Worm (Caenorhabditis elegans) whole organism, L2 larva: ENCODE data around the gene T04F3.1.

Experiments
- dmd-4 ChIP-seq: sonication (generic microtip); optimal IDR thresholded peaks from 2 replicates; lab custom pipeline; 2017; ENCODE audit warnings: missing biosample characterization, missing genetic modification characterization
- egl-27 ChIP-seq: sonication (generic microtip); optimal IDR thresholded peaks from 3 replicates; lab custom pipeline; 2017; ENCODE audit warnings: missing biosample characterization, missing genetic modification reagents, missing genetic modification characterization
- elt-3 ChIP-seq: sonication (generic microtip); optimal IDR thresholded peaks from 2 replicates; lab custom pipeline; 2017; ENCODE audit warnings: missing biosample characterization, missing genetic modification characterization
- lin-13 ChIP-seq: fragments of 150-350 bp; optimal IDR thresholded peaks from 2 replicates; lab custom pipeline; 2014; ENCODE audit warnings: missing biosample characterization, missing genetic modification reagents, missing genetic modification characterization
- lsy-2 ChIP-seq, 2 experiments: fragments of 150-350 bp in 1 of 2; sonication (generic microtip) in 1 of 2; optimal IDR thresholded peaks; 2 replicates each; lab custom pipeline; 2014 to 2017; ENCODE audit warnings: missing biosample characterization in 2 of 2, missing genetic modification characterization in 2 of 2
- nhr-10 ChIP-seq: sonication (generic microtip); optimal IDR thresholded peaks from 2 replicates; lab custom pipeline; 2017; ENCODE audit warnings: missing biosample characterization, missing genetic modification characterization
- nhr-6 ChIP-seq: fragments of 150-350 bp; optimal IDR thresholded peaks from 2 replicates; lab custom pipeline; 2014; ENCODE audit warnings: missing biosample characterization, missing genetic modification characterization
- snpc-4 ChIP-seq: fragments of 150-350 bp; optimal IDR thresholded peaks from 2 replicates; lab custom pipeline; 2014; ENCODE audit warnings: missing biosample characterization, missing genetic modification characterization
- unc-62 ChIP-seq: fragments of 150-350 bp; optimal IDR thresholded peaks from 2 replicates; lab custom pipeline; 2014; ENCODE audit warnings: missing biosample characterization, missing genetic modification reagents, missing genetic modification characterization
- zag-1 ChIP-seq: fragments of 150-350 bp; optimal IDR thresholded peaks from 2 replicates; lab custom pipeline; 2014; ENCODE audit warnings: missing biosample characterization, missing genetic modification characterization

ce11 chrV:11737333-11737732 lies 2.5 kb upstream of the T04F3.1 start:
- no peak for TF ChIP-seq snpc-4 (tag; lab: Kevin White, UChicago)
- TF ChIP-seq unc-62 (GFP tag; lab: Kevin White, UChicago): no peak
- TF ChIP-seq dmd-4: no peak
- no peak for TF ChIP-seq elt-3 (tag; lab: Kevin White, UChicago)
- TF ChIP-seq nhr-10 (tag; lab: Kevin White, UChicago): no peak
- TF ChIP-seq nhr-6 (tag; lab: Kevin White, UChicago): no peak
- TF ChIP-seq lin-13 (GFP tag; lab: Kevin White, UChicago): no peak
- no peak for TF ChIP-seq lsy-2 (tag; optimal IDR thresholded peaks at IDR 0.05; lab: Kevin White, UChicago)
- TF ChIP-seq egl-27 (tag; lab: Kevin White, UChicago): no peak
- no peak for TF ChIP-seq zag-1
